Fruit fly (Drosophila melanogaster): Measurements from ENCODE around the gene smog.

DNA sequence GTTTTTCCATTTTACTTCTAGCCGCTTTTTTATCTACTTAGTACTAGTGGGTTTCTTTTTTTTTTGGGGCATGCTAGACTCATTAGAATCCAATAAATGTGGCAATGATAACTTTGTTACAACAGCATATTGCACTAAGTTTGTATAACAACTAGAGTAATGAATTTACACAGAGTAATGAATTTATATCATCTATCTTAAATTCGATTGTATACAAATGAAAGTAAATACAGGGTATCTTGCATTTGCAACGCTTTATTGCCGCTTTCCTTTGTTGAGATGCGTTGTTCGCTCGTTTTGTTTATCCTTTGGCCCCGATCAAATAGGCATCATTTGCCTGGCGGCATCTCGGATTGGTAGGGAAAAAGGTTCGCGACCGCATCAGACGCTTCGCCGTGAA lies 2.2 kb downstream of the smog start:
- TF ChIP-seq usp (GFP tag; optimal IDR thresholded peaks at IDR 0.05), result no peak
- TF ChIP-seq pan (optimal IDR thresholded peaks at IDR 0.05), result no peak
- no peak for TF ChIP-seq CG8478 (optimal IDR thresholded peaks at IDR 0.05)
- no peak for TF ChIP-seq Dll (optimal IDR thresholded peaks at IDR 0.05)
